Worm (Caenorhabditis elegans): Measurements from ENCODE around the gene K08B5.2.

K08B5.2 gene

DNA sequence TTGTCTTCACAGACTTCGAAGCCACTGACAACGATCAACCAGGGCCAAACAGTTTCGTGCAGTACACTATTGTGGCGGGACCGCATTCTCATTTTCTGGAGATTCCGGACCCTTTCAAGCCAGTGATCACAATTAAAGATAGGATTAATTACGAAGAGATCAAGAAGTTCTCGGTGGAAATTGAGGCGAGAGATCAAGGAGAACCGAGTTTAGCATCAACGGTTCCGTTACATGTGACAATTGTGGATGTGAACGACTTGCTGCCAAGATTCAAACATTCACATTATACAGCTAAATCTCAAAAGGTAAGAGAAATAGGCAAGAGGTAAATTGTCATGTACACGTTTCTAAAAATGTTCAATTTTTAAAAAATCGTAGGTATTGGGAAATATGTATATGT, 44.1 kb upstream of the K08B5.2 start:
- TF ChIP-seq mdl-1 (tag; optimal IDR thresholded peaks at IDR 0.05) (no peak), mxl-3 (GFP tag; optimal IDR thresholded peaks at IDR 0.05) (no peak), duxl-1 (tag; optimal IDR thresholded peaks at IDR 0.05; ENCODE audit: poor library complexity) (no peak), nhr-28 (tag; optimal IDR thresholded peaks at IDR 0.05) (no peak), ama-1 (optimal IDR thresholded peaks at IDR 0.05) (no peak), madf-5 (GFP tag; IDR thresholded peaks at IDR 0.05) (no peak), unc-62 (GFP tag; optimal IDR thresholded peaks at IDR 0.05 in 1 of 2) (peak in 1 of 2 experiments; percentile 93), unc-62 (tag; optimal IDR thresholded peaks at IDR 0.05) (no peak)

DNA sequence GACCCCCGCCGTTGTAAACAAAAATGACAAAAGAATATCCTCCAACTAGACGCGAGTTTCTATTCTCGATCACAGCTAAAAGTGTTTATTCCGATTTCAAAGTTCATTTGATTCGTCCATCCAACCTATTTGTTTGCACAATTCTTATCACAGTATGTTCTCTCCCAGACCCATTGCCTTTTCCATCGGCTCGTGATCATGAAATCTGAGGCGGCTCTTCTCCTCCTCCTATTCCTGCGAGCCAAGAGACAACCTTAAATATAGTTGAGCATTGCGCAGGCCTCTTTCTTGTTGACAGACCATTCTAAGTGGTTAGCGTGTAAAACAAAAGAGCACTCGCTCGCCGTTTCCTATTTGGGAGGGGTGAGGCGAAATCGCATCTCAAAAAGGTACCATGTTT, 43.3 kb upstream of the K08B5.2 start:
- peak in 1 of 2 experiments; percentile 98 for TF ChIP-seq unc-62 (GFP tag; optimal IDR thresholded peaks at IDR 0.05 in 1 of 2)
- TF ChIP-seq unc-62 (tag; optimal IDR thresholded peaks at IDR 0.05), result no peak
- TF ChIP-seq php-3 (GFP tag; IDR thresholded peaks at IDR 0.05), result no peak
- no peak for TF ChIP-seq duxl-1 (tag; optimal IDR thresholded peaks at IDR 0.05; ENCODE audit: poor library complexity)
- TF ChIP-seq dmd-8 (GFP tag; IDR thresholded peaks at IDR 0.05), result no peak
- peak; percentile 18 for TF ChIP-seq aha-1 (tag)
- TF ChIP-seq mdl-1 (tag; optimal IDR thresholded peaks at IDR 0.05), result no peak
- no peak for TF ChIP-seq nhr-76 (tag; optimal IDR thresholded peaks at IDR 0.05)
- no peak for TF ChIP-seq nhr-28 (tag; optimal IDR thresholded peaks at IDR 0.05)
- no peak for TF ChIP-seq ceh-20 (GFP tag; IDR thresholded peaks at IDR 0.05)

DNA sequence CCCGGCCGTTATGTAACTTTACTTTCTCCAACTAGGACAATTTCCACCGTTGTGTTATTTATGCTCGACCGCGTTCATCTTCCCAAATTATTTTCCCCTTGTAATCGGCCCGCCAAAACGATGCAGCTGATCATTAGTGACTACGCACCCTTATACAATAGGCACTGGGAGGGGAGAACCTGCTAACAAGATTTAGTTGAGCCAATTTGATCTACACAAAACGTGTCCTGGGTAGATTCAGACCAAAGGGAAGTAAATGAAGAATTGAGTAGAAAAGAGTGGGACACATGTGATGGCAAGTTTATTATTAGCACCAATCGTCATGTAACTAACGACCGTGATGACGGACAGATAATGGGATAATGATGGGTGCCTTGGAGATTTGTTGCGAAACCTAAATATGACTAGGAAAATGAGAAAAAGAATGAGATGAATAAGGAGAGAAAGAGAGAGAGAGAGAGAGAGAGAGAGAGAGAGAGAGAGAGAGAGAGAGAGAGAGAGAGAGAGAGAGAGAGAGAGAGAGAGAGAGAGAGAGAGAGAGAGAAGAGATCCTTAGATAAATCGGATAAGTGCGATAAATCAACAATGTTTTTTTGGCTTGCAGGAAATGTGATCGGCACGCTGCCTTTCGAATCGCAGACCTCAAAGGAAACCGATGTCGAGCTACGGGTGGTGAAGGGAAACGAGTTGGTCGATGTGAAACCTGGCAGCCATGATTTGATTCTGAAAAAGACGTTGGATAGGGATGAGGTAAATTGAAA, 42.0 kb upstream of the K08B5.2 start:
- TF ChIP-seq set-16 (GFP tag; IDR thresholded peaks at IDR 0.05) (peak; percentile 45; the same call in 1 of the 2 replicates), aha-1 (tag) (no peak), daf-16 (GFP tag; optimal IDR thresholded peaks at IDR 0.05) (no peak), daf-16 (tag; optimal IDR thresholded peaks at IDR 0.05) (no peak), egl-27 (tag; optimal IDR thresholded peaks at IDR 0.05) (no peak)

DNA sequence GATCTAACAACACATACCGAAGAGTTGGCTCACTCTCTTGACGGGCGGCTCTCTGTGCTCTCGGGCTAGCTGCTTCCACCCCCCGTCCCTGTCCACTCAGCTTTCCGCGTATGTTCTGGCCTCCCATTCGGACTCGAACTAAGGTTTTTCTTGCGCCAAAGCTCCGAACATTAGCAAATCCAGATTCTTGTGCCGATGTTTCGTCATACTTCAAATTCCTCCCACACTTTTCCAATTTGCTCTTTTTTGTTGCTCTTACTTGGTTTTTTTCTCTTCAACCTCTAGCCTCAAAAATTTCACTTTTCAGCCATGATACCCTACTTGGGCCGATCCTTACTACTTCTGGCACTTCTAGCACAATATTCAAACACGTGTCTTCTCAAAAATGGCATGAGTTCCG, 41.2 kb upstream of the K08B5.2 start, which contains the start of gene cdh-9:
TSS of gene cdh-9 (plus strand) at position 301 of the 400 bp plus-strand sequence.
- no peak for TF ChIP-seq F26F4.8 (GFP tag; conservative IDR thresholded peaks at IDR 0.05)
- 0 out of 2 replicates have a peak, but pooled peaks have one; percentile 19 for TF ChIP-seq set-16 (GFP tag; IDR thresholded peaks at IDR 0.05)

DNA sequence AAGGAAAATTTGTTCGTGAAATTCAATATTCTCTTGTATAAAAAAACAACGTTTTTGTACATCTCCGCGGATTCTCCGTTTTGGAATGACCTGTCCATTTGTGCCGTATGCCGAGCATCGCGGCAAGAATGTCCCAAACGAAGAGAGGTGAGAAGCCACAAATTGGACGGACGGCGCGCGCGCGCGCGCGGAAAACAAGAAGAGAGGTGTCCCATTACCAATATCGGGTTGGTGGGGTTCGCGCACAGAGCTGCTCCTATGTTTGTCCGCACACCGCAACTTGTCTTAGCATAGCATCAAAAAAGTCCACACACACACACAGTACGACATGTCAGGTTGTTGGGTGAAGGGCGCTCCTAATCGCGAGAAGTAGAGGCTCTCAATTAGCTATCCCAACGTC, 37.8 kb upstream of the K08B5.2 start:
- TF ChIP-seq egl-43 (GFP tag; IDR thresholded peaks at IDR 0.05) (0 out of 2 replicates have a peak, but pooled peaks have one; percentile 53), aha-1 (tag) (no peak), set-16 (GFP tag; IDR thresholded peaks at IDR 0.05) (peak; percentile 89)

DNA sequence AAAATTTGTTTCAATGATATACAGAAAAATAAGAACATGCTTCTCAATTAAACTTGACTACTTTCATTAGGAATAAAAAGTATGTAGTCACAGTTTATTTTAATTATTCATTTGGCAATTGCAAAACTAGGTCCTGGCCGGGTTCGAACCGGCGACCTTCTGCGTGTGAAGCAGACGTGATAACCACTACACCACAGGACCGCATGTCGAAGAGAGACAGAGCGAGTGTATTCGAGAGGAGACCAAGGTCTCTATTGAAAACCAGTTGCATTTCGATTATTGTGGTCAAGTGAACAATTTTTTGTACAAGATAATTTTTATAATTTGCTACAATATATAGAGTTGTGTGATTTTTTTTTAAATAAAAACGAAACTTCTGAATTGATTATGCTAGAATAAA, 37.1 kb upstream of the K08B5.2 start:
- TF ChIP-seq daf-8 (GFP tag; IDR thresholded peaks at IDR 0.05), result no peak
- TF ChIP-seq spr-3 (GFP tag; optimal IDR thresholded peaks at IDR 0.05), result peak; percentile 55
- TF ChIP-seq spr-1 (tag; optimal IDR thresholded peaks at IDR 0.05), result peak; percentile 71
- TF ChIP-seq ces-1 (GFP tag; optimal IDR thresholded peaks at IDR 0.05), result no peak
- TF ChIP-seq daf-12 (tag; optimal IDR thresholded peaks at IDR 0.05), result no peak
- TF ChIP-seq zag-1 (tag; optimal IDR thresholded peaks at IDR 0.05), result no peak
- no peak for TF ChIP-seq nhr-237 (tag; optimal IDR thresholded peaks at IDR 0.05)
- no peak for TF ChIP-seq nhr-111 (GFP tag; optimal IDR thresholded peaks at IDR 0.05)
- no peak for TF ChIP-seq unc-39 (tag; optimal IDR thresholded peaks at IDR 0.05)
- peak; percentile 72 for TF ChIP-seq mxl-2 (GFP tag; conservative IDR thresholded peaks at IDR 0.05)
- peak; percentile 68 for TF ChIP-seq zip-2 (tag; optimal IDR thresholded peaks at IDR 0.05)
- peak; percentile 69 for TF ChIP-seq duxl-1 (tag; optimal IDR thresholded peaks at IDR 0.05; ENCODE audit: poor library complexity)
- peak; percentile 90 for TF ChIP-seq lim-7 (GFP tag; IDR thresholded peaks at IDR 0.05)
- peak; percentile 86 for TF ChIP-seq aha-1 (tag)
- no peak for TF ChIP-seq lin-15B (tag; optimal IDR thresholded peaks at IDR 0.05)
- no peak for TF ChIP-seq tag-97 (GFP tag; IDR thresholded peaks at IDR 0.05)
- no peak for TF ChIP-seq nhr-6 (tag; optimal IDR thresholded peaks at IDR 0.05)
- peak; percentile 82; the same call in 1 of the 2 replicates for TF ChIP-seq nhr-41 (GFP tag; IDR thresholded peaks at IDR 0.05)
- peak; percentile 51 for TF ChIP-seq unc-130 (GFP tag; optimal IDR thresholded peaks at IDR 0.05)
- TF ChIP-seq cey-2 (tag; optimal IDR thresholded peaks at IDR 0.05; ENCODE audit: borderline replicate concordance, insufficient read depth), result no peak
- peak; percentile 3 for TF ChIP-seq snpc-4 (tag; optimal IDR thresholded peaks at IDR 0.05)
- TF ChIP-seq nhr-77 (tag; optimal IDR thresholded peaks at IDR 0.05), result peak; percentile 55
- TF ChIP-seq Y5F2A.4 (GFP tag; optimal IDR thresholded peaks at IDR 0.05), result peak; percentile 42
- TF ChIP-seq nhr-11 (tag; optimal IDR thresholded peaks at IDR 0.05), result peak; percentile 34

All from whole organism, L4 larva.